Fruit fly (Drosophila melanogaster) whole organism, embryonic: ENCODE data around the gene mRpL14.

ENCODE experiments used
- Aef1 ChIP-seq: fragments of 200-800 bp; sonication (Bioruptor generic); IDR thresholded peaks from 3 replicates; pipeline ENCODE4 v1.3.6; 2022; ENCODE audit warnings: missing biosample characterization, missing genetic modification characterization
- Atf-2 ChIP-seq: fragments of 200-800 bp; sonication (Bioruptor generic); optimal IDR thresholded peaks from 2 replicates; lab custom pipeline; 2016; ENCODE audit warnings: missing biosample characterization, missing genetic modification characterization
- Awh ChIP-seq: fragments of 200-800 bp; sonication (Bioruptor generic); IDR thresholded peaks from 2 replicates; pipeline ENCODE4, ENCODE4 v1.3.6; 2022; ENCODE audit warnings: missing biosample characterization, missing genetic modification characterization
- CG10274 ChIP-seq: fragments of 200-800 bp; sonication (Bioruptor generic); optimal IDR thresholded peaks from 3 replicates; lab custom pipeline; 2017; ENCODE audit warnings: missing biosample characterization, mild to moderate bottlenecking, missing genetic modification characterization
- CG12155 ChIP-seq: fragments of 200-800 bp; sonication (Bioruptor generic); optimal IDR thresholded peaks from 3 replicates; lab custom pipeline; 2016; ENCODE audit warnings: missing biosample characterization, missing genetic modification characterization
- CG12391 ChIP-seq: fragments of 200-800 bp; sonication (Bioruptor generic); optimal IDR thresholded peaks from 3 replicates; lab custom pipeline; 2018; ENCODE audit warnings: missing biosample characterization, mild to moderate bottlenecking, missing genetic modification characterization, moderate library complexity
- CG13775 ChIP-seq: fragments of 200-800 bp; sonication (Bioruptor generic); optimal IDR thresholded peaks from 3 replicates; lab custom pipeline; 2017; ENCODE audit warnings: missing biosample characterization, mild to moderate bottlenecking, missing genetic modification characterization
- CG15269 ChIP-seq: fragments of 200-800 bp; sonication (Bioruptor generic); optimal IDR thresholded peaks from 2 replicates; lab custom pipeline; 2018; ENCODE audit warnings: missing biosample characterization, mild to moderate bottlenecking, missing genetic modification characterization, moderate library complexity
- CG1603 ChIP-seq: fragments of 200-800 bp; sonication (Bioruptor generic); optimal IDR thresholded peaks from 2 replicates; lab custom pipeline; 2019; ENCODE audit warnings: missing biosample characterization, mild to moderate bottlenecking, missing genetic modification characterization, moderate library complexity
- CG17361 ChIP-seq: fragments of 200-800 bp; sonication (Bioruptor generic); IDR thresholded peaks from 3 replicates; pipeline ENCODE4 v1.3.6; 2022; ENCODE audit warnings: missing biosample characterization, missing genetic modification characterization
- CG17568 ChIP-seq: fragments of 200-800 bp; sonication (Bioruptor generic); optimal IDR thresholded peaks from 2 replicates; lab custom pipeline; 2018; ENCODE audit warnings: missing biosample characterization, mild to moderate bottlenecking, missing genetic modification characterization, moderate library complexity
- CG17612 ChIP-seq: fragments of 200-800 bp; sonication (Bioruptor generic); IDR thresholded peaks from 2 replicates; pipeline ENCODE4 v1.3.6; 2022; ENCODE audit warnings: missing biosample characterization, missing genetic modification characterization
- CG2712 ChIP-seq: fragments of 200-800 bp; optimal IDR thresholded peaks from 3 replicates; lab custom pipeline; 2019; ENCODE audit warnings: missing biosample characterization, mild to moderate bottlenecking, missing genetic modification characterization, moderate library complexity
- CG31441 ChIP-seq: fragments of 200-800 bp; sonication (Bioruptor generic); IDR thresholded peaks from 2 replicates; pipeline ENCODE4 v1.3.6; 2022; ENCODE audit warnings: missing biosample characterization, missing genetic modification characterization
- CG3281 ChIP-seq: fragments of 200-800 bp; sonication (Bioruptor generic); optimal IDR thresholded peaks from 3 replicates; lab custom pipeline; 2017; ENCODE audit warnings: missing biosample characterization, mild to moderate bottlenecking, missing genetic modification characterization
- CG43689 ChIP-seq: fragments of 200-800 bp; sonication (Bioruptor generic); IDR thresholded peaks from 2 replicates; pipeline ENCODE4 v1.3.6; 2022; ENCODE audit warnings: missing biosample characterization, missing genetic modification characterization
- CG4404 ChIP-seq: fragments of 200-800 bp; sonication (Bioruptor generic); IDR thresholded peaks from 2 replicates; pipeline ENCODE4 v1.3.6; 2022; ENCODE audit warnings: missing biosample characterization, missing genetic modification characterization
- CG6272 ChIP-seq: fragments of 200-800 bp; sonication (Bioruptor generic); IDR thresholded peaks from 2 replicates; pipeline ENCODE4 v1.3.6; 2022; ENCODE audit warnings: missing biosample characterization, missing genetic modification characterization
- CG6654 ChIP-seq: fragments of 200-800 bp; sonication (Bioruptor generic); optimal IDR thresholded peaks from 2 replicates; lab custom pipeline; 2017; ENCODE audit warnings: missing biosample characterization, mild to moderate bottlenecking, missing genetic modification characterization
- CG9876 ChIP-seq: fragments of 200-800 bp; sonication (Bioruptor generic); optimal IDR thresholded peaks from 2 replicates; lab custom pipeline; 2016; ENCODE audit warnings: missing biosample characterization, missing genetic modification characterization
- Dek ChIP-seq: fragments of 200-800 bp; sonication (Bioruptor generic); optimal IDR thresholded peaks from 3 replicates; lab custom pipeline; 2019; ENCODE audit warnings: missing biosample characterization, mild to moderate bottlenecking, missing genetic modification characterization, moderate library complexity
- Dref ChIP-seq: fragments of 200-800 bp; sonication (Bioruptor generic); IDR thresholded peaks from 2 replicates; pipeline ENCODE4 v1.3.6; 2022; ENCODE audit warnings: missing biosample characterization, missing genetic modification characterization
- Hsf ChIP-seq: fragments of 200-800 bp; sonication (Bioruptor generic); optimal IDR thresholded peaks from 3 replicates; lab custom pipeline; 2016; ENCODE audit warnings: missing biosample characterization, missing genetic modification characterization
- Lpt ChIP-seq: fragments of >200 bp; optimal IDR thresholded peaks from 2 replicates; lab custom pipeline; 2018; ENCODE audit warnings: missing biosample characterization, missing genetic modification characterization
- MBD-R2 ChIP-seq: fragments of 200-800 bp; sonication (Bioruptor generic); IDR thresholded peaks from 2 replicates; pipeline ENCODE4 v1.3.6; 2022; ENCODE audit warnings: missing biosample characterization, missing genetic modification characterization
- NC2α ChIP-seq: fragments of 200-800 bp; sonication (Bioruptor generic); optimal IDR thresholded peaks from 2 replicates; lab custom pipeline; 2016; ENCODE audit warnings: missing biosample characterization, missing genetic modification characterization
- PHDP ChIP-seq: fragments of 200-800 bp; sonication (Bioruptor generic); optimal IDR thresholded peaks from 3 replicates; lab custom pipeline; 2018; ENCODE audit warnings: missing biosample characterization, mild to moderate bottlenecking, missing genetic modification characterization, moderate library complexity
- TFAM ChIP-seq: fragments of 200-800 bp; sonication (Bioruptor generic); optimal IDR thresholded peaks from 2 replicates; lab custom pipeline; 2017; ENCODE audit warnings: missing biosample characterization, missing genetic modification characterization, inconsistent platforms
- abd-A ChIP-seq: fragments of 200-800 bp; sonication (Bioruptor generic); optimal IDR thresholded peaks from 3 replicates; lab custom pipeline; 2019; ENCODE audit warnings: missing biosample characterization, mild to moderate bottlenecking, missing genetic modification characterization, moderate library complexity
- ato ChIP-seq: fragments of 200-800 bp; sonication (Bioruptor generic); IDR thresholded peaks from 2 replicates; pipeline ENCODE4 v1.3.6; 2022; ENCODE audit warnings: missing biosample characterization, missing genetic modification characterization; ENCODE audit not compliant: partially characterized antibody
- bbx ChIP-seq: fragments of 200-800 bp; sonication (Bioruptor generic); IDR thresholded peaks from 2 replicates; pipeline ENCODE4 v1.3.6; 2022; ENCODE audit warnings: missing biosample characterization, missing genetic modification characterization; ENCODE audit not compliant: partially characterized antibody
- bigmax ChIP-seq: fragments of 200-800 bp; sonication (Bioruptor generic); optimal IDR thresholded peaks from 2 replicates; lab custom pipeline; 2018; ENCODE audit warnings: missing biosample characterization, mild to moderate bottlenecking, missing genetic modification characterization
- chm ChIP-seq: fragments of 200-800 bp; sonication (Bioruptor generic); IDR thresholded peaks from 2 replicates; pipeline ENCODE4 v1.3.6; 2022; ENCODE audit warnings: missing biosample characterization, missing genetic modification characterization
- chn ChIP-seq: fragments of 200-800 bp; sonication (Bioruptor generic); optimal IDR thresholded peaks from 2 replicates; lab custom pipeline; 2016; ENCODE audit warnings: missing biosample characterization, missing genetic modification characterization
- dmrt11E ChIP-seq: fragments of 200-800 bp; sonication (Bioruptor generic); optimal IDR thresholded peaks from 3 replicates; lab custom pipeline; 2018; ENCODE audit warnings: missing biosample characterization, mild to moderate bottlenecking, missing genetic modification characterization, moderate library complexity
- dpn ChIP-seq, 2 experiments: fragments of 200-800 bp; sonication (Bioruptor generic); optimal IDR thresholded peaks; 3 replicates each; lab custom pipeline; 2016; ENCODE audit warnings: missing biosample characterization in 2 of 2, missing genetic modification characterization in 2 of 2
- fd96Cb ChIP-seq: fragments of 200-800 bp; sonication (Bioruptor generic); optimal IDR thresholded peaks from 2 replicates; lab custom pipeline; 2018; ENCODE audit warnings: missing biosample characterization, mild to moderate bottlenecking, missing genetic modification characterization, moderate library complexity
- gt ChIP-seq: fragments of 200-800 bp; sonication (Bioruptor generic); IDR thresholded peaks from 2 replicates; pipeline ENCODE4 v1.3.6; 2022; ENCODE audit warnings: missing biosample characterization, missing genetic modification characterization
- hbn ChIP-seq: fragments of 200-800 bp; sonication (Bioruptor generic); IDR thresholded peaks from 2 replicates; pipeline ENCODE4 v1.3.6; 2022; ENCODE audit warnings: missing biosample characterization, missing genetic modification characterization; ENCODE audit not compliant: partially characterized antibody
- jigr1 ChIP-seq: fragments of 200-800 bp; sonication (Bioruptor generic); IDR thresholded peaks from 3 replicates; pipeline ENCODE4 v1.3.6; 2022; ENCODE audit warnings: missing biosample characterization, missing genetic modification characterization
- lab ChIP-seq: fragments of 200-800 bp; sonication (Bioruptor generic); optimal IDR thresholded peaks from 3 replicates; lab custom pipeline; 2017; ENCODE audit warnings: missing biosample characterization, missing genetic modification characterization, mild to moderate bottlenecking, moderate library complexity, missing genetic modification reagents
- lbe ChIP-seq: fragments of 200-800 bp; sonication (Bioruptor generic); optimal IDR thresholded peaks from 2 replicates; lab custom pipeline; 2016; ENCODE audit warnings: missing biosample characterization, mild to moderate bottlenecking, missing genetic modification characterization
- nerfin-1 ChIP-seq: fragments of 200-800 bp; sonication (Bioruptor generic); optimal IDR thresholded peaks from 3 replicates; lab custom pipeline; 2019; ENCODE audit warnings: missing biosample characterization, mild to moderate bottlenecking, missing genetic modification characterization, moderate library complexity
- onecut ChIP-seq: fragments of 200-800 bp; sonication (Bioruptor generic); IDR thresholded peaks from 2 replicates; pipeline ENCODE4 v1.3.6; 2022; ENCODE audit warnings: missing biosample characterization, missing genetic modification characterization
- psq ChIP-seq: fragments of 200-800 bp; sonication (Bioruptor generic); optimal IDR thresholded peaks from 2 replicates; lab custom pipeline; 2017; ENCODE audit warnings: missing biosample characterization, missing genetic modification characterization
- rib ChIP-seq: fragments of 200-800 bp; sonication (Bioruptor generic); IDR thresholded peaks from 2 replicates; pipeline ENCODE4 v1.3.6; 2022; ENCODE audit warnings: missing biosample characterization, missing genetic modification characterization
- ro ChIP-seq: fragments of 200-800 bp; sonication (Bioruptor generic); IDR thresholded peaks from 2 replicates; pipeline ENCODE4 v1.3.6; 2022; ENCODE audit warnings: missing biosample characterization, missing genetic modification characterization
- slp2 ChIP-seq: fragments of 200-800 bp; sonication (Bioruptor generic); optimal IDR thresholded peaks from 2 replicates; lab custom pipeline; 2016; ENCODE audit warnings: missing biosample characterization, missing genetic modification characterization
- so ChIP-seq: fragments of 200-800 bp; sonication (Bioruptor generic); IDR thresholded peaks from 3 replicates; pipeline ENCODE4 v1.3.6; 2022; ENCODE audit warnings: missing biosample characterization, missing genetic modification characterization
- stc ChIP-seq: fragments of 200-800 bp; sonication (Bioruptor generic); IDR thresholded peaks from 2 replicates; pipeline ENCODE4 v1.3.6; 2022; ENCODE audit warnings: missing biosample characterization, missing genetic modification characterization
- wdn ChIP-seq: fragments of 200-800 bp; sonication (Bioruptor generic); IDR thresholded peaks from 2 replicates; pipeline ENCODE4 v1.3.6; 2022; ENCODE audit warnings: missing biosample characterization, missing genetic modification characterization

Gene mRpL14

dm6 chrX:2329312-2329711 is 15.1 kb downstream of the mRpL14 start (continued):
- TF ChIP-seq TFAM (GFP tag; lab: Kevin White, UChicago) (no peak), psq (peak; percentile 45), CG6272 (GFP tag; lab: Robert Waterston, UW) (peak; percentile 58), Dek (tag; lab: Kevin White, UChicago) (peak; percentile 54), ro (peak; percentile 61; the same call in 1 of the 2 replicates), lab (GFP tag; lab: Kevin White, UChicago) (peak; percentile 84), CG17361 (GFP tag; lab: Robert Waterston, UW) (peak; percentile 25; the same call in 1 of the 3 replicates), jigr1 (GFP tag; lab: Robert Waterston, UW) (no peak), dpn (GFP tag; optimal IDR thresholded peaks at IDR 0.05; lab: Kevin White, UChicago) (peak; percentile 81 to 88), CG1603 (tag; lab: Kevin White, UChicago) (peak; percentile 42), bigmax (no peak), dmrt11E (tag; lab: Kevin White, UChicago) (peak; percentile 76), CG13775 (GFP tag; lab: Kevin White, UChicago) (peak; percentile 56), MBD-R2 (peak; percentile 29; the same call in 1 of the 2 replicates), Lpt (no peak), wdn (peak; percentile 59; the same call in 1 of the 2 replicates), CG31441 (GFP tag; lab: Robert Waterston, UW) (peak; percentile 57), hbn (no peak), NC2α (GFP tag; lab: Kevin White, UChicago) (peak; percentile 48), Atf-2 (GFP tag; lab: Kevin White, UChicago) (peak; percentile 63), Awh (GFP tag; lab: Robert Waterston, UW) (peak; percentile 76), CG12391 (peak; percentile 80), Hsf (peak; percentile 75), onecut (peak; percentile 61), Dref (GFP tag; lab: Robert Waterston, UW) (no peak), gt (GFP tag; lab: Robert Waterston, UW) (no peak), CG9876 (peak; percentile 73), CG15269 (tag; lab: Kevin White, UChicago) (peak; percentile 69), CG12155 (GFP tag; lab: Kevin White, UChicago) (peak; percentile 73), chm (GFP tag; lab: Robert Waterston, UW) (peak; percentile 72; the same call in 1 of the 2 replicates), nerfin-1 (no peak), CG3281 (peak; percentile 4), stc (GFP tag; lab: Robert Waterston, UW) (peak; percentile 67), so (GFP tag; lab: Robert Waterston, UW) (peak; percentile 57; the same call in 1 of the 3 replicates), CG17612 (GFP tag; lab: Robert Waterston, UW) (no peak), bbx (no peak), CG4404 (GFP tag; lab: Robert Waterston, UW) (peak; percentile 57; the same call in 1 of the 2 replicates), abd-A (tag; lab: Kevin White, UChicago) (no peak), CG2712 (tag; lab: Kevin White, UChicago) (peak; percentile 82), slp2 (GFP tag; lab: Kevin White, UChicago) (no peak), lbe (GFP tag; lab: Kevin White, UChicago) (no peak), CG10274 (no peak), Aef1 (GFP tag; lab: Robert Waterston, UW) (peak; percentile 57; the same call in 1 of the 3 replicates), chn (GFP tag; lab: Kevin White, UChicago) (peak; percentile 84), CG43689 (GFP tag; lab: Robert Waterston, UW) (0 out of 2 replicates have a peak, but pooled peaks have one; percentile 38), fd96Cb (tag; lab: Kevin White, UChicago) (peak; percentile 48), ato (no peak), rib (GFP tag; lab: Robert Waterston, UW) (no peak), CG6654 (GFP tag; lab: Kevin White, UChicago) (no peak), CG17568 (GFP tag; lab: Kevin White, UChicago) (peak; percentile 32), PHDP (tag; lab: Kevin White, UChicago) (peak; percentile 74)
